Worm (Caenorhabditis elegans) whole organism, L1 larva: ENCODE measurements around the gene sdz-27.

Experiments
- blmp-1 ChIP-seq: fragments of 150-350 bp; optimal IDR thresholded peaks from 2 replicates; lab custom pipeline; 2014; ENCODE audit warnings: missing biosample characterization, missing genetic modification characterization
- ceh-82 ChIP-seq, 3 experiments: fragments of 150-350 bp in 1 of 3; sonication (generic microtip) in 2 of 3; optimal IDR thresholded peaks; 2 replicates each; lab custom pipeline; 2014 to 2017; ENCODE audit warnings: missing biosample characterization in 3 of 3, missing genetic modification characterization in 3 of 3
- dpl-1 ChIP-seq, 3 experiments: fragments of 150-350 bp in 2 of 3; sonication (generic microtip) in 1 of 3; optimal IDR thresholded peaks; 2 replicates each; lab custom pipeline; 2014 to 2017; ENCODE audit warnings: missing biosample characterization in 3 of 3, missing genetic modification characterization in 3 of 3, missing genetic modification reagents in 3 of 3
- fkh-10 ChIP-seq: sonication (generic microtip); optimal IDR thresholded peaks from 2 replicates; lab custom pipeline; 2017; ENCODE audit warnings: missing biosample characterization, missing genetic modification reagents, missing genetic modification characterization
- lin-13 ChIP-seq: fragments of 150-350 bp; optimal IDR thresholded peaks from 2 replicates; lab custom pipeline; 2014; ENCODE audit warnings: missing biosample characterization, missing genetic modification reagents, missing genetic modification characterization
- lin-35 ChIP-seq, 2 experiments: fragments of 150-350 bp; optimal IDR thresholded peaks; 2 replicates each; lab custom pipeline; 2014; ENCODE audit warnings: missing biosample characterization in 2 of 2, missing genetic modification characterization in 2 of 2, missing genetic modification reagents in 2 of 2
- nhr-11 ChIP-seq: fragments of 150-350 bp; optimal IDR thresholded peaks from 2 replicates; lab custom pipeline; 2014; ENCODE audit warnings: missing biosample characterization, missing genetic modification characterization
- nhr-77 ChIP-seq: fragments of 150-350 bp; optimal IDR thresholded peaks from 2 replicates; lab custom pipeline; 2014; ENCODE audit warnings: missing biosample characterization, missing genetic modification characterization
- unc-62 ChIP-seq: fragments of 150-350 bp; optimal IDR thresholded peaks from 2 replicates; lab custom pipeline; 2014; ENCODE audit warnings: missing biosample characterization, missing genetic modification reagents, missing genetic modification characterization

- TF ChIP-seq blmp-1 (tag; lab: Kevin White, UChicago): no peak
- no peak for TF ChIP-seq nhr-11 (tag; lab: Kevin White, UChicago)
- no peak for TF ChIP-seq ceh-82 (tag; optimal IDR thresholded peaks at IDR 0.05; lab: Kevin White, UChicago)
- TF ChIP-seq fkh-10 (GFP tag; lab: Kevin White, UChicago): no peak
- no peak for TF ChIP-seq dpl-1 (GFP tag; optimal IDR thresholded peaks at IDR 0.05; lab: Kevin White, UChicago)
- no peak for TF ChIP-seq unc-62 (GFP tag; lab: Kevin White, UChicago)
- TF ChIP-seq lin-13 (GFP tag; lab: Kevin White, UChicago): no peak
- no peak for TF ChIP-seq nhr-77
- no peak for TF ChIP-seq lin-35 (GFP tag; optimal IDR thresholded peaks at IDR 0.05; lab: Kevin White, UChicago)
Observed at ce11 chrIV:11159886-11160285, 26.9 kb upstream of the sdz-27 start, which contains the start of gene mboa-4.
